Worm (Caenorhabditis elegans) whole organism, mixed stage, embryonic: ENCODE results near the gene K10D2.5.

ENCODE experiments used
- M03D4.4 ChIP-seq: sonication (generic microtip); optimal IDR thresholded peaks from 2 replicates; lab custom pipeline; 2017; ENCODE audit warnings: mild to moderate bottlenecking, missing genetic modification characterization, missing compliant biosample characterization
- bed-3 ChIP-seq: fragments of 200-800 bp; sonication (Bioruptor generic); optimal IDR thresholded peaks from 3 replicates; lab custom pipeline; 2018; ENCODE audit warnings: mild to moderate bottlenecking, missing genetic modification characterization, moderate library complexity, missing compliant biosample characterization
- ham-2 ChIP-seq: fragments of 200-800 bp; sonication (Bioruptor generic); optimal IDR thresholded peaks from 2 replicates; lab custom pipeline; 2018; ENCODE audit warnings: mild to moderate bottlenecking, missing genetic modification characterization, missing compliant biosample characterization
- nhr-28 ChIP-seq: fragments of 150-350 bp; optimal IDR thresholded peaks from 2 replicates; lab custom pipeline; 2014; ENCODE audit warnings: missing biosample characterization, missing genetic modification characterization
- unc-62 ChIP-seq: fragments of 150-350 bp; optimal IDR thresholded peaks from 2 replicates; lab custom pipeline; 2014; ENCODE audit warnings: missing biosample characterization, missing genetic modification reagents, missing genetic modification characterization

ce11 chrIII:5222777-5223176 lies 50.3 kb downstream of the K10D2.5 start:
- TF ChIP-seq bed-3 (GFP tag; lab: Kevin White, UChicago) (no peak), nhr-28 (no peak), unc-62 (GFP tag; lab: Kevin White, UChicago) (no peak), ham-2 (GFP tag; lab: Kevin White, UChicago) (no peak), M03D4.4 (tag; lab: Kevin White, UChicago) (no peak)
